Worm (Caenorhabditis elegans) whole organism, L4/young adult: ENCODE data around the gene C16C8.17.

Source experiments
- W03F9.2 ChIP-seq: fragments of 150-350 bp; optimal IDR thresholded peaks from 2 replicates; lab custom pipeline; 2014; ENCODE audit warnings: missing biosample characterization, missing genetic modification characterization
- dao-5 ChIP-seq: sonication (generic microtip); optimal IDR thresholded peaks from 2 replicates; lab custom pipeline; 2016; ENCODE audit warnings: missing genotype, missing genetic modification characterization, moderate library complexity, missing compliant biosample characterization
- him-1 ChIP-seq: sonication (generic microtip); optimal IDR thresholded peaks from 2 replicates; lab custom pipeline; 2016; ENCODE audit warnings: missing genotype, missing genetic modification reagents, missing genetic modification characterization, missing compliant biosample characterization

- TF ChIP-seq dao-5 (tag; lab: Kevin White, UChicago) (no peak), him-1 (tag; lab: Kevin White, UChicago) (no peak), W03F9.2 (tag; lab: Kevin White, UChicago) (no peak)
Measured at ce11 chrII:3429400-3429799, 11.2 kb upstream of the C16C8.17 start, which contains the start of gene C16C8.18.
